Worm (Caenorhabditis elegans): ENCODE data around the gene Y44A6D.3.

Gene Y44A6D.3

DNA sequence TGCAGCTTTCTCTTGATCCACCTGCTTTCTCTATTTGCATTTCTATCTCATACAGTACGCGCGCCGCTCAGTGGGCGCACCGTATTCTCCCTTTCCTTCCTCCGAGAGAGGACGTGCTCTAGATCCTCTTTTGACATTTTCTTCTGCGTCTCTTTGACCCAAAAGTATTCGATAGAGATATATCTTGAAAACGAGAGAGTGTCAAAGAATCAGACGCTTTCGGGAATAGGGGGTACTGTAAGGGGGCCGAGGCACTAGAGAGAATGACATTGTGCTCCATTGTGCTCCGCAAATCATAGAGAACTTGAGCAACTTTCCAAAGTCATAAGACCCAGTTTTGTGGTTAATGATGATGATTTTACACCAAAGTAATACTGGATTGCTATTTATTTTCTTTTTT, 43.1 kb downstream of the Y44A6D.3 start:
- no peak for TF ChIP-seq fkh-10 (GFP tag; optimal IDR thresholded peaks at IDR 0.05)
- peak; percentile 89 for TF ChIP-seq pha-4 (tag; optimal IDR thresholded peaks at IDR 0.05)
- peak; percentile 67 for TF ChIP-seq nfya-1 (tag; optimal IDR thresholded peaks at IDR 0.05)
- TF ChIP-seq dve-1 (tag; optimal IDR thresholded peaks at IDR 0.05), result peak; percentile 24
- TF ChIP-seq pha-2 (tag; optimal IDR thresholded peaks at IDR 0.05), result peak; percentile 68
- TF ChIP-seq pqm-1 (tag; optimal IDR thresholded peaks at IDR 0.05), result no peak
- no peak for TF ChIP-seq ets-4 (tag; optimal IDR thresholded peaks at IDR 0.05)
- TF ChIP-seq ceh-19 (GFP tag; optimal IDR thresholded peaks at IDR 0.05), result no peak
- no peak for TF ChIP-seq fkh-6 (tag; optimal IDR thresholded peaks at IDR 0.05)
- TF ChIP-seq elt-2 (tag; optimal IDR thresholded peaks at IDR 0.05), result no peak
- TF ChIP-seq sdc-2 (tag; optimal IDR thresholded peaks at IDR 0.05), result no peak
- no peak for TF ChIP-seq unc-42 (tag; optimal IDR thresholded peaks at IDR 0.05)
- peak; percentile 21 for TF ChIP-seq ceh-18 (tag; optimal IDR thresholded peaks at IDR 0.05)
- no peak for TF ChIP-seq hlh-8 (tag; optimal IDR thresholded peaks at IDR 0.05)
- TF ChIP-seq odd-2 (tag; optimal IDR thresholded peaks at IDR 0.05), result no peak
- TF ChIP-seq eyg-1 (tag; optimal IDR thresholded peaks at IDR 0.05), result no peak
- TF ChIP-seq pat-9 (tag; optimal IDR thresholded peaks at IDR 0.05), result no peak
- TF ChIP-seq hlh-6 (tag; optimal IDR thresholded peaks at IDR 0.05), result no peak
- TF ChIP-seq elt-4 (tag; optimal IDR thresholded peaks at IDR 0.05), result no peak
- peak; percentile 21 for TF ChIP-seq ceh-2 (tag; optimal IDR thresholded peaks at IDR 0.05)
- TF ChIP-seq K09A11.1 (tag; optimal IDR thresholded peaks at IDR 0.05; ENCODE audit: insufficient read depth), result no peak
- TF ChIP-seq pax-1 (tag; optimal IDR thresholded peaks at IDR 0.05), result peak; percentile 72
- TF ChIP-seq ceh-45 (GFP tag; IDR thresholded peaks at IDR 0.05), result no peak
- peak; percentile 29 for TF ChIP-seq ceh-34 (tag; optimal IDR thresholded peaks at IDR 0.05)

DNA sequence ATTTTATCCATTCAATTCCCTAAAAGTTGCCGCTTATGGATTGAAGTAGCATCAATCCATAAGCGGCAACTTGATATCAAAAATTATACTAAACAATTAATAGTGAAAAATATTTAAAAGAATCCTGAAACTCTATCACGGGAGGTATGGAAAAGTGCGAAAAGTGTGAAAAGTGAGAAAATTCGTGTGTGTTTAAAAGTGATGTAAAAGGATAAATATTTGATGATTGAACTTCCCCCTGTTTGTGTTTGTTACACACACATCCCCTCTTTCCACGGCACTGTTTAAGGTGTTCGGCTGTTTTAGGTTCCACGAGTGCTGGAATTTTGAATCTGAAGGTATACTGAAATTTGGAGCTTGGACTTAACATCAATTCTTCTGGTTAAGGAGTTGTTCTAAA, 44.3 kb downstream of the Y44A6D.3 start:
- TF ChIP-seq nhr-11 (tag; optimal IDR thresholded peaks at IDR 0.05), result no peak
- TF ChIP-seq pha-2 (tag; optimal IDR thresholded peaks at IDR 0.05), result no peak
- TF ChIP-seq fkh-6 (tag; optimal IDR thresholded peaks at IDR 0.05), result no peak
- no peak for TF ChIP-seq ceh-19 (GFP tag; optimal IDR thresholded peaks at IDR 0.05)
- no peak for TF ChIP-seq ceh-34 (tag; optimal IDR thresholded peaks at IDR 0.05)
- TF ChIP-seq K09A11.1 (tag; optimal IDR thresholded peaks at IDR 0.05; ENCODE audit: insufficient read depth), result no peak
- no peak for TF ChIP-seq madf-2 (tag; optimal IDR thresholded peaks at IDR 0.05)
- no peak for TF ChIP-seq dve-1 (tag; optimal IDR thresholded peaks at IDR 0.05)
- TF ChIP-seq ceh-24 (tag; optimal IDR thresholded peaks at IDR 0.05), result no peak
- no peak for TF ChIP-seq ceh-9 (tag; optimal IDR thresholded peaks at IDR 0.05)

- TF ChIP-seq ceh-34 (tag; optimal IDR thresholded peaks at IDR 0.05) (peak; percentile 84), pha-4 (tag; optimal IDR thresholded peaks at IDR 0.05) (no peak)
These were observed 45.4 kb downstream of the Y44A6D.3 start for ce11 chrV:20746805-20747204.

ce11 chrV:20745278-20745677, 46.9 kb downstream of the Y44A6D.3 start:
- TF ChIP-seq ztf-16 (tag; optimal IDR thresholded peaks at IDR 0.05), result no peak
- no peak for TF ChIP-seq ceh-2 (tag; optimal IDR thresholded peaks at IDR 0.05)
- no peak for TF ChIP-seq hlh-6 (tag; optimal IDR thresholded peaks at IDR 0.05)
- no peak for TF ChIP-seq pros-1 (tag; optimal IDR thresholded peaks at IDR 0.05)
- TF ChIP-seq tbx-2 (tag; optimal IDR thresholded peaks at IDR 0.05), result no peak
- TF ChIP-seq pqm-1 (tag; optimal IDR thresholded peaks at IDR 0.05), result no peak
- no peak for TF ChIP-seq odd-2 (tag; optimal IDR thresholded peaks at IDR 0.05)
- TF ChIP-seq ref-2 (tag; optimal IDR thresholded peaks at IDR 0.05), result no peak
- no peak for TF ChIP-seq F13H6.1 (tag; optimal IDR thresholded peaks at IDR 0.05)
- no peak for TF ChIP-seq ahr-1 (tag; optimal IDR thresholded peaks at IDR 0.05)
- no peak for TF ChIP-seq fax-1 (tag; optimal IDR thresholded peaks at IDR 0.05)
- no peak for TF ChIP-seq nhr-232 (tag; optimal IDR thresholded peaks at IDR 0.05)
- TF ChIP-seq eyg-1 (tag; optimal IDR thresholded peaks at IDR 0.05), result no peak
- no peak for TF ChIP-seq K02D7.2 (tag; optimal IDR thresholded peaks at IDR 0.05)
- TF ChIP-seq unc-42 (tag; optimal IDR thresholded peaks at IDR 0.05), result no peak
- TF ChIP-seq sdc-2 (tag; optimal IDR thresholded peaks at IDR 0.05), result no peak
- no peak for TF ChIP-seq nhr-11 (tag; optimal IDR thresholded peaks at IDR 0.05)
- TF ChIP-seq hlh-30 (tag; optimal IDR thresholded peaks at IDR 0.05; ENCODE audit: insufficient read depth), result no peak
